Fruit fly (Drosophila melanogaster) whole organism, embryonic: Measurements from ENCODE around the gene ND-13A.

Experiments
- B-H2 ChIP-seq: fragments of 200-800 bp; sonication (Bioruptor generic); optimal IDR thresholded peaks from 2 replicates; lab custom pipeline; 2018; ENCODE audit warnings: missing biosample characterization, mild to moderate bottlenecking, missing genetic modification characterization
- CG13296 ChIP-seq: fragments of 200-800 bp; sonication (Bioruptor generic); optimal IDR thresholded peaks from 3 replicates; lab custom pipeline; 2018; ENCODE audit warnings: missing biosample characterization, mild to moderate bottlenecking, missing genetic modification characterization
- CG14710 ChIP-seq: fragments of 200-800 bp; sonication (Bioruptor generic); optimal IDR thresholded peaks from 3 replicates; lab custom pipeline; 2019; ENCODE audit warnings: missing biosample characterization, mild to moderate bottlenecking, missing genetic modification characterization, moderate library complexity
- CG16779 ChIP-seq: fragments of 200-800 bp; sonication (Bioruptor generic); IDR thresholded peaks from 2 replicates; pipeline ENCODE4 v1.3.6; 2022; ENCODE audit warnings: missing biosample characterization, missing genetic modification characterization
- CG16863 ChIP-seq: fragments of 200-800 bp; sonication (Bioruptor generic); optimal IDR thresholded peaks from 3 replicates; lab custom pipeline; 2016; ENCODE audit warnings: missing biosample characterization, missing genetic modification characterization
- CG17359 ChIP-seq: fragments of 200-800 bp; sonication (Bioruptor generic); optimal IDR thresholded peaks from 3 replicates; lab custom pipeline; 2018; ENCODE audit warnings: missing biosample characterization, mild to moderate bottlenecking, missing genetic modification characterization, moderate library complexity
- CG17385 ChIP-seq: fragments of 200-800 bp; sonication (Bioruptor generic); optimal IDR thresholded peaks from 3 replicates; lab custom pipeline; 2018; ENCODE audit warnings: missing biosample characterization, mild to moderate bottlenecking, missing genetic modification characterization
- CG31365 ChIP-seq: fragments of 200-800 bp; sonication (Bioruptor generic); optimal IDR thresholded peaks from 2 replicates; lab custom pipeline; 2018; ENCODE audit warnings: missing biosample characterization, mild to moderate bottlenecking, missing genetic modification characterization
- CG31388 ChIP-seq: fragments of 200-800 bp; sonication (Bioruptor generic); optimal IDR thresholded peaks from 2 replicates; lab custom pipeline; 2016; ENCODE audit warnings: missing biosample characterization, missing genetic modification characterization
- CG31441 ChIP-seq: fragments of 200-800 bp; sonication (Bioruptor generic); IDR thresholded peaks from 2 replicates; pipeline ENCODE4 v1.3.6; 2022; ENCODE audit warnings: missing biosample characterization, missing genetic modification characterization
- CG32772 ChIP-seq: fragments of 200-800 bp; sonication (Bioruptor generic); IDR thresholded peaks from 2 replicates; pipeline ENCODE4 v1.3.6; 2022; ENCODE audit warnings: missing biosample characterization, missing genetic modification characterization
- CG34422 ChIP-seq: fragments of 200-800 bp; sonication (Bioruptor generic); IDR thresholded peaks from 3 replicates; pipeline ENCODE4 v1.3.6; 2022; ENCODE audit warnings: missing biosample characterization, missing genetic modification characterization
- CG42726 ChIP-seq: fragments of 200-800 bp; sonication (Bioruptor generic); IDR thresholded peaks from 2 replicates; pipeline ENCODE4 v1.3.6; 2022; ENCODE audit warnings: missing biosample characterization, missing genetic modification characterization; ENCODE audit not compliant: partially characterized antibody
- CG4617 ChIP-seq: fragments of 200-800 bp; sonication (Bioruptor generic); optimal IDR thresholded peaks from 3 replicates; lab custom pipeline; 2016; ENCODE audit warnings: missing biosample characterization, missing genetic modification characterization, borderline replicate concordance
- CG5953 ChIP-seq: fragments of 200-800 bp; sonication (Bioruptor generic); IDR thresholded peaks from 2 replicates; pipeline ENCODE4 v1.3.6; 2022; ENCODE audit warnings: missing biosample characterization, missing genetic modification characterization
- CG6254 ChIP-seq: fragments of 200-800 bp; sonication (Bioruptor generic); optimal IDR thresholded peaks from 3 replicates; lab custom pipeline; 2017; ENCODE audit warnings: mild to moderate bottlenecking, missing biosample characterization, missing genetic modification reagents, missing genetic modification characterization
- CG6765 ChIP-seq: fragments of 200-800 bp; sonication (Bioruptor generic); optimal IDR thresholded peaks from 3 replicates; lab custom pipeline; 2017; ENCODE audit warnings: missing biosample characterization, mild to moderate bottlenecking, missing genetic modification characterization
- CrebB ChIP-seq: fragments of 200-800 bp; sonication (Bioruptor generic); optimal IDR thresholded peaks from 3 replicates; lab custom pipeline; 2018; ENCODE audit warnings: missing biosample characterization, mild to moderate bottlenecking, missing genetic modification characterization
- Dbx ChIP-seq: fragments of 200-800 bp; sonication (Bioruptor generic); IDR thresholded peaks from 3 replicates; pipeline ENCODE4 v1.3.6; 2022; ENCODE audit warnings: missing biosample characterization, missing genetic modification characterization
- Dp ChIP-seq: fragments of 200-800 bp; sonication (Bioruptor generic); optimal IDR thresholded peaks from 2 replicates; lab custom pipeline; 2018; ENCODE audit warnings: missing biosample characterization, mild to moderate bottlenecking, missing genetic modification characterization, moderate library complexity
- Gug ChIP-seq: fragments of 200-800 bp; sonication (Bioruptor generic); IDR thresholded peaks from 4 replicates; pipeline ENCODE4 v1.3.6; 2022; ENCODE audit warnings: missing biosample characterization, missing genetic modification characterization
- Jarid2 ChIP-seq: fragments of 200-800 bp; sonication (Bioruptor generic); optimal IDR thresholded peaks from 3 replicates; lab custom pipeline; 2017; ENCODE audit warnings: mild to moderate bottlenecking, missing biosample characterization, missing genetic modification reagents, missing genetic modification characterization
- Kr ChIP-seq: fragments of 200-800 bp; sonication (Bioruptor generic); optimal IDR thresholded peaks from 2 replicates; lab custom pipeline; 2017; ENCODE audit warnings: missing biosample characterization, mild to moderate bottlenecking, missing genetic modification characterization
- MBD-R2 ChIP-seq: fragments of 200-800 bp; sonication (Bioruptor generic); IDR thresholded peaks from 2 replicates; pipeline ENCODE4 v1.3.6; 2022; ENCODE audit warnings: missing biosample characterization, missing genetic modification characterization
- Myb ChIP-seq: fragments of 200-800 bp; sonication (Bioruptor generic); optimal IDR thresholded peaks from 2 replicates; lab custom pipeline; 2016; ENCODE audit warnings: missing biosample characterization, missing genetic modification characterization
- NC2α ChIP-seq: fragments of 200-800 bp; sonication (Bioruptor generic); optimal IDR thresholded peaks from 2 replicates; lab custom pipeline; 2016; ENCODE audit warnings: missing biosample characterization, missing genetic modification characterization
- NC2β ChIP-seq: fragments of 200-800 bp; sonication (Bioruptor generic); optimal IDR thresholded peaks from 2 replicates; lab custom pipeline; 2016; ENCODE audit warnings: missing biosample characterization, missing genetic modification characterization
- Nf-YC ChIP-seq: fragments of 200-800 bp; optimal IDR thresholded peaks from 3 replicates; lab custom pipeline; 2019; ENCODE audit warnings: missing biosample characterization, mild to moderate bottlenecking, missing genetic modification characterization, moderate library complexity
- Oaz ChIP-seq: fragments of 200-800 bp; sonication (Bioruptor generic); IDR thresholded peaks from 2 replicates; pipeline ENCODE4 v1.3.6; 2022; ENCODE audit warnings: missing biosample characterization, missing genetic modification characterization
- Oli ChIP-seq: fragments of 200-800 bp; sonication (Bioruptor generic); optimal IDR thresholded peaks from 2 replicates; lab custom pipeline; 2018; ENCODE audit warnings: missing biosample characterization, mild to moderate bottlenecking, missing genetic modification characterization, moderate library complexity
- Opbp ChIP-seq: fragments of 200-800 bp; sonication (Bioruptor generic); IDR thresholded peaks from 3 replicates; pipeline ENCODE4 v1.3.6; 2022; ENCODE audit warnings: missing biosample characterization, missing genetic modification characterization; ENCODE audit not compliant: partially characterized antibody
- Scr ChIP-seq: fragments of 200-800 bp; sonication (Bioruptor generic); IDR thresholded peaks from 2 replicates; pipeline ENCODE4 v1.3.6; 2022; ENCODE audit warnings: missing biosample characterization, missing genetic modification characterization; ENCODE audit not compliant: partially characterized antibody
- Sry-β ChIP-seq: fragments of 200-800 bp; sonication (Bioruptor generic); optimal IDR thresholded peaks from 2 replicates; lab custom pipeline; 2018; ENCODE audit warnings: missing biosample characterization, mild to moderate bottlenecking, missing genetic modification characterization, moderate library complexity
- bbx ChIP-seq: fragments of 200-800 bp; sonication (Bioruptor generic); IDR thresholded peaks from 2 replicates; pipeline ENCODE4 v1.3.6; 2022; ENCODE audit warnings: missing biosample characterization, missing genetic modification characterization; ENCODE audit not compliant: partially characterized antibody
- br ChIP-seq: fragments of >200 bp; optimal IDR thresholded peaks from 2 replicates; lab custom pipeline; 2017
- da ChIP-seq: fragments of 200-800 bp; sonication (Bioruptor generic); optimal IDR thresholded peaks from 2 replicates; lab custom pipeline; 2016; ENCODE audit warnings: missing biosample characterization, missing genetic modification characterization
- en ChIP-seq: fragments of 200-800 bp; sonication (Bioruptor generic); optimal IDR thresholded peaks from 2 replicates; lab custom pipeline; 2016; ENCODE audit warnings: missing biosample characterization, missing genetic modification characterization
- kay ChIP-seq: fragments of 200-800 bp; sonication (Bioruptor generic); optimal IDR thresholded peaks from 2 replicates; lab custom pipeline; 2016; ENCODE audit warnings: missing biosample characterization, missing genetic modification characterization
- kni ChIP-seq: fragments of 200-800 bp; sonication (Bioruptor generic); optimal IDR thresholded peaks from 3 replicates; lab custom pipeline; 2017; ENCODE audit warnings: mild to moderate bottlenecking, missing biosample characterization, missing genetic modification reagents, missing genetic modification characterization
- luna ChIP-seq: fragments of 200-800 bp; sonication (Bioruptor generic); optimal IDR thresholded peaks from 2 replicates; lab custom pipeline; 2016; ENCODE audit warnings: missing biosample characterization, missing genetic modification characterization
- nom ChIP-seq: fragments of 200-800 bp; sonication (Bioruptor generic); optimal IDR thresholded peaks from 2 replicates; lab custom pipeline; 2017; ENCODE audit warnings: missing biosample characterization, missing genetic modification characterization, mild to moderate bottlenecking, moderate library complexity, missing genetic modification reagents
- onecut ChIP-seq: fragments of 200-800 bp; sonication (Bioruptor generic); IDR thresholded peaks from 2 replicates; pipeline ENCODE4 v1.3.6; 2022; ENCODE audit warnings: missing biosample characterization, missing genetic modification characterization
- peb ChIP-seq: fragments of 200-800 bp; sonication (Bioruptor generic); IDR thresholded peaks from 2 replicates; pipeline ENCODE4 v1.3.6; 2022; ENCODE audit warnings: missing biosample characterization, missing genetic modification characterization
- pnt ChIP-seq: fragments of 200-800 bp; sonication (Bioruptor generic); optimal IDR thresholded peaks from 3 replicates; lab custom pipeline; 2016; ENCODE audit warnings: missing biosample characterization, missing genetic modification characterization
- prd ChIP-seq, 3 experiments: fragments of >200 bp in 2 of 3; fragments of 200-800 bp in 1 of 3; sonication (Bioruptor generic) in 1 of 3; optimal IDR thresholded peaks in 2 of 3; IDR thresholded peaks in 1 of 3; 2 replicates in 2 of 3; 3 replicates in 1 of 3; pipeline versions ENCODE4 v1.3.6 to Lab custom; 2017 to 2022; ENCODE audit warnings: missing biosample characterization in 1 of 3, missing genetic modification characterization in 1 of 3
- sim ChIP-seq: fragments of 200-800 bp; sonication (Bioruptor generic); IDR thresholded peaks from 2 replicates; pipeline ENCODE4 v1.3.6; 2022; ENCODE audit warnings: missing biosample characterization, missing genetic modification characterization
- sna ChIP-seq: fragments of 200-800 bp; sonication (Bioruptor generic); IDR thresholded peaks from 2 replicates; pipeline ENCODE4 v1.3.6; 2022; ENCODE audit warnings: missing biosample characterization, missing genetic modification characterization; ENCODE audit not compliant: partially characterized antibody
- sqz ChIP-seq: fragments of 200-800 bp; sonication (Bioruptor generic); optimal IDR thresholded peaks from 3 replicates; lab custom pipeline; 2018; ENCODE audit warnings: missing biosample characterization, mild to moderate bottlenecking, missing genetic modification characterization
- sr ChIP-seq: fragments of 200-800 bp; sonication (Bioruptor generic); IDR thresholded peaks from 3 replicates; pipeline ENCODE4 v1.3.6; 2022; ENCODE audit warnings: missing biosample characterization, missing genetic modification characterization
- tup ChIP-seq: fragments of 200-800 bp; sonication (Bioruptor generic); optimal IDR thresholded peaks from 2 replicates; lab custom pipeline; 2016; ENCODE audit warnings: missing biosample characterization, mild to moderate bottlenecking, missing genetic modification characterization, moderate library complexity

The ND-13A gene

DNA sequence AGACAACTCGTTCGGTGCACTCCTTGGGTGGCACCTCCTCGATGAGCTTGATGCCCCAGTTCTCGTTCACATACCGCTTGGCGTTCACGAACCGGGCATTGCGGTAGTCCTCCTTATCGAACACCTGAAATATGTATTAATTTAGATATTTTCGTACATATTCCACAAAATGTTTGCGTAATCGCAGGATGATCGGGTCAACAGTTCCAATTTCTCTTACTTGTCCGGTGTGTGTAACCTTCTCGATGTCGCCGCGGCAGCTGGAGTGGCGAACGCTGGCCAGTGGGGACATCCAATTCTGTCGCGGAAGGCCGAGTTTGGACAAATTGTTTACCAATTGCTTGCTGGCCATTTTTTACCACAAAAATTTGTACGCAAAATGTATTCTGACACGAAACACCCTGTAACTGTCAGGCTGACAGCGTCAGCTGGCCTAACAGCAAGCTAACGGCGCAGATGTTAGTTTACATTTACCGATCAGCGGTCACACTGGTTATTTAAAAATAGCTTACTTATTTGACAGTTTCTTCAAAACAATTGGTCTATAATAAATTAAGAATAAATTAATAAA is at the start of gene ND-13A (continued):
- TF ChIP-seq CG31441 (GFP tag; lab: Robert Waterston, UW) (0 out of 2 replicates have a peak, but pooled peaks have one; percentile 22), MBD-R2 (GFP tag; lab: Robert Waterston, UW) (peak; percentile 82), sna (peak; percentile 35; the same call in 1 of the 2 replicates), kay (GFP tag; lab: Kevin White, UChicago) (no peak), CG31388 (no peak), CG34422 (no peak), peb (no peak), en (no peak), Myb (GFP tag; lab: Kevin White, UChicago) (peak; percentile 18), Kr (GFP tag; lab: Kevin White, UChicago) (no peak), pnt (no peak), sr (GFP tag; lab: Robert Waterston, UW) (no peak), Sry-β (GFP tag; lab: Kevin White, UChicago) (no peak), Gug (no peak), Dbx (GFP tag; lab: Robert Waterston, UW) (no peak), CG6254 (GFP tag; lab: Kevin White, UChicago) (peak; percentile 100), CG14710 (tag; lab: Kevin White, UChicago) (peak; percentile 13), luna (GFP tag; lab: Kevin White, UChicago) (no peak), NC2β (GFP tag; lab: Kevin White, UChicago) (no peak), Nf-YC (no peak), CG6765 (no peak), CG42726 (GFP tag; lab: Robert Waterston, UW) (0 out of 2 replicates have a peak, but pooled peaks have one; percentile 35), CG17385 (GFP tag; lab: Kevin White, UChicago) (no peak), kni (no peak), CG13296 (GFP tag; lab: Kevin White, UChicago) (no peak), onecut (no peak), Jarid2 (GFP tag; lab: Kevin White, UChicago) (no peak), Scr (GFP tag; lab: Robert Waterston, UW) (peak; percentile 30; the same call in 1 of the 2 replicates), sim (GFP tag; lab: Robert Waterston, UW) (no peak), sqz (GFP tag; lab: Kevin White, UChicago) (peak; percentile 5), nom (GFP tag; lab: Kevin White, UChicago) (peak; percentile 36), Oaz (no peak), CG17359 (tag; lab: Kevin White, UChicago) (no peak), prd (optimal IDR thresholded peaks at IDR 0.05; lab: Kevin White, UChicago) (no peak), prd (GFP tag; IDR thresholded peaks at IDR 0.05; lab: Robert Waterston, UW) (no peak), CG4617 (GFP tag; lab: Kevin White, UChicago) (peak; percentile 53), CG31365 (tag; lab: Kevin White, UChicago) (no peak), CG32772 (GFP tag; lab: Robert Waterston, UW) (no peak), Opbp (GFP tag; lab: Robert Waterston, UW) (no peak), tup (GFP tag; lab: Kevin White, UChicago) (no peak), Dp (GFP tag; lab: Kevin White, UChicago) (peak; percentile 69), bbx (GFP tag; lab: Robert Waterston, UW) (no peak; the same call in 1 of the 2 replicates), Oli (no peak), da (no peak), CG5953 (GFP tag; lab: Robert Waterston, UW) (no peak), CG16779 (GFP tag; lab: Robert Waterston, UW) (no peak), B-H2 (no peak), CrebB (tag; lab: Kevin White, UChicago) (peak; percentile 22), CG16863 (no peak), br (lab: Kevin White, UChicago) (no peak), NC2α (no peak)
